Worm (Caenorhabditis elegans): ENCODE results near the gene B0222.1.

- TF ChIP-seq nhr-237 (tag; optimal IDR thresholded peaks at IDR 0.05) (no peak), fos-1 (tag; optimal IDR thresholded peaks at IDR 0.05) (no peak), snpc-4 (tag; optimal IDR thresholded peaks at IDR 0.05) (no peak), pqm-1 (tag; optimal IDR thresholded peaks at IDR 0.05) (no peak), zag-1 (tag; optimal IDR thresholded peaks at IDR 0.05) (no peak), unc-39 (tag; optimal IDR thresholded peaks at IDR 0.05) (no peak), aly-2 (tag; optimal IDR thresholded peaks at IDR 0.05) (no peak), sea-2 (GFP tag; optimal IDR thresholded peaks at IDR 0.05) (no peak)
These were observed 14.1 kb downstream of the B0222.1 start for ce11 chrV:9148151-9148550.

Measured in whole organism, L3 larva.